Fruit fly (Drosophila melanogaster) ovary, adult (tissue): ENCODE results near the gene E2f1.

Source experiments
- CG17801 ChIP-seq: fragments of 200-800 bp; optimal IDR thresholded peaks from 2 replicates; lab custom pipeline; 2019; ENCODE audit warnings: missing biosample characterization, mild to moderate bottlenecking, missing genetic modification characterization, moderate library complexity; ENCODE audit not compliant: partially characterized antibody

Gene E2f1

dm6 chr3R:21660054-21660453, 617 bp downstream of the E2f1 start:
- TF ChIP-seq CG17801 (GFP tag; lab: Kevin White, UChicago): no peak

dm6 chr3R:21658752-21659468, 1.8 kb downstream of the E2f1 start:
- TF ChIP-seq CG17801 (GFP tag; lab: Kevin White, UChicago): no peak

dm6 chr3R:21658281-21658680, 2.4 kb downstream of the E2f1 start:
- no peak for TF ChIP-seq CG17801 (GFP tag; lab: Kevin White, UChicago)

- TF ChIP-seq CG17801 (GFP tag; lab: Kevin White, UChicago): no peak
These were observed 3.1 kb downstream of the E2f1 start for dm6 chr3R:21657489-21658018.

- no peak for TF ChIP-seq CG17801 (GFP tag; lab: Kevin White, UChicago)
These were observed 3.9 kb downstream of the E2f1 start for dm6 chr3R:21656492-21657484.

dm6 chr3R:21655384-21655783, 5.3 kb downstream of the E2f1 start:
- TF ChIP-seq CG17801 (GFP tag; lab: Kevin White, UChicago): no peak

dm6 chr3R:21654755-21655154, 5.9 kb downstream of the E2f1 start:
- no peak for TF ChIP-seq CG17801 (GFP tag; lab: Kevin White, UChicago)

- TF ChIP-seq CG17801 (GFP tag; lab: Kevin White, UChicago): no peak
These were observed 7.2 kb downstream of the E2f1 start for dm6 chr3R:21653434-21653833.

- TF ChIP-seq CG17801 (GFP tag; lab: Kevin White, UChicago): peak; percentile 14
These were observed 7.7 kb downstream of the E2f1 start for dm6 chr3R:21652891-21653394.

dm6 chr3R:21651048-21651887, 9.4 kb downstream of the E2f1 start:
- no peak for TF ChIP-seq CG17801 (GFP tag; lab: Kevin White, UChicago)

dm6 chr3R:21650506-21650905, 10.2 kb downstream of the E2f1 start:
- TF ChIP-seq CG17801 (GFP tag; lab: Kevin White, UChicago): no peak

dm6 chr3R:21649823-21650499, 10.7 kb downstream of the E2f1 start:
- TF ChIP-seq CG17801 (GFP tag; lab: Kevin White, UChicago): no peak

dm6 chr3R:21649053-21649821, 11.4 kb downstream of the E2f1 start:
- TF ChIP-seq CG17801 (GFP tag; lab: Kevin White, UChicago): no peak
